Fruit fly (Drosophila melanogaster) whole organism, embryonic: Measurements from ENCODE around the gene CG6465.

ENCODE experiments used
- B-H2 ChIP-seq: fragments of 200-800 bp; sonication (Bioruptor generic); optimal IDR thresholded peaks from 2 replicates; lab custom pipeline; 2018; ENCODE audit warnings: missing biosample characterization, mild to moderate bottlenecking, missing genetic modification characterization
- BEAF-32 ChIP-seq: fragments of 200-800 bp; sonication (Bioruptor generic); optimal IDR thresholded peaks from 3 replicates; lab custom pipeline; 2017; ENCODE audit warnings: missing biosample characterization, missing genetic modification characterization, mild to moderate bottlenecking, moderate library complexity, missing genetic modification reagents
- Bteb2 ChIP-seq: fragments of 200-800 bp; sonication (Bioruptor generic); optimal IDR thresholded peaks from 2 replicates; lab custom pipeline; 2016; ENCODE audit warnings: missing biosample characterization, missing genetic modification characterization
- CG10209 ChIP-seq: fragments of 200-800 bp; sonication (Bioruptor generic); optimal IDR thresholded peaks from 3 replicates; lab custom pipeline; 2017; ENCODE audit warnings: missing biosample characterization, mild to moderate bottlenecking, missing genetic modification characterization, missing genetic modification reagents
- CG10543 ChIP-seq: fragments of 200-800 bp; sonication (Bioruptor generic); optimal IDR thresholded peaks from 3 replicates; lab custom pipeline; 2017; ENCODE audit warnings: missing biosample characterization, mild to moderate bottlenecking, missing genetic modification characterization, moderate library complexity
- CG11247 ChIP-seq: fragments of 200-800 bp; sonication (Bioruptor generic); IDR thresholded peaks from 2 replicates; pipeline ENCODE4 v1.3.6; 2022; ENCODE audit warnings: missing biosample characterization, missing genetic modification characterization
- CG11696 ChIP-seq: fragments of 200-800 bp; sonication (Bioruptor generic); IDR thresholded peaks from 2 replicates; pipeline ENCODE4 v1.3.6; 2022; ENCODE audit warnings: missing biosample characterization, missing genetic modification characterization
- CG12299 ChIP-seq: fragments of 200-800 bp; sonication (Bioruptor generic); optimal IDR thresholded peaks from 2 replicates; lab custom pipeline; 2018; ENCODE audit warnings: missing biosample characterization, mild to moderate bottlenecking, missing genetic modification characterization
- CG13624 ChIP-seq: fragments of 200-800 bp; sonication (Bioruptor generic); optimal IDR thresholded peaks from 2 replicates; lab custom pipeline; 2016; ENCODE audit warnings: missing biosample characterization, missing genetic modification characterization
- CG13775 ChIP-seq: fragments of 200-800 bp; sonication (Bioruptor generic); optimal IDR thresholded peaks from 3 replicates; lab custom pipeline; 2017; ENCODE audit warnings: missing biosample characterization, mild to moderate bottlenecking, missing genetic modification characterization
- CG15011 ChIP-seq: fragments of 200-800 bp; sonication (Bioruptor generic); optimal IDR thresholded peaks from 3 replicates; lab custom pipeline; 2018; ENCODE audit warnings: missing biosample characterization, mild to moderate bottlenecking, missing genetic modification characterization
- CG1602 ChIP-seq: fragments of 200-800 bp; sonication (Bioruptor generic); optimal IDR thresholded peaks from 3 replicates; lab custom pipeline; 2016; ENCODE audit warnings: missing biosample characterization, missing genetic modification characterization
- CG1647 ChIP-seq: fragments of 200-800 bp; sonication (Bioruptor generic); optimal IDR thresholded peaks from 3 replicates; lab custom pipeline; 2016; ENCODE audit warnings: missing biosample characterization, missing genetic modification characterization
- CG30403 ChIP-seq: fragments of 200-800 bp; sonication (Bioruptor generic); optimal IDR thresholded peaks from 3 replicates; lab custom pipeline; 2016; ENCODE audit warnings: missing biosample characterization, missing genetic modification characterization
- CG31441 ChIP-seq: fragments of 200-800 bp; sonication (Bioruptor generic); IDR thresholded peaks from 2 replicates; pipeline ENCODE4 v1.3.6; 2022; ENCODE audit warnings: missing biosample characterization, missing genetic modification characterization
- CG32532 ChIP-seq: fragments of 200-800 bp; sonication (Bioruptor generic); IDR thresholded peaks from 2 replicates; pipeline ENCODE4 v1.3.6; 2022; ENCODE audit warnings: missing biosample characterization, missing genetic modification characterization
- CG34422 ChIP-seq: fragments of 200-800 bp; sonication (Bioruptor generic); IDR thresholded peaks from 3 replicates; pipeline ENCODE4 v1.3.6; 2022; ENCODE audit warnings: missing biosample characterization, missing genetic modification characterization
- CG3995 ChIP-seq: fragments of 200-800 bp; sonication (Bioruptor generic); optimal IDR thresholded peaks from 3 replicates; lab custom pipeline; 2016; ENCODE audit warnings: missing biosample characterization, missing genetic modification characterization
- CG7271 ChIP-seq: fragments of 200-800 bp; sonication (Bioruptor generic); optimal IDR thresholded peaks from 2 replicates; lab custom pipeline; 2018; ENCODE audit warnings: missing biosample characterization, mild to moderate bottlenecking, missing genetic modification characterization, moderate library complexity
- CG7357 ChIP-seq: fragments of 200-800 bp; sonication (Bioruptor generic); IDR thresholded peaks from 3 replicates; pipeline ENCODE4 v1.3.6; 2022; ENCODE audit warnings: missing biosample characterization, missing genetic modification characterization
- CG7745 ChIP-seq: fragments of 200-800 bp; sonication (Bioruptor generic); optimal IDR thresholded peaks from 2 replicates; lab custom pipeline; 2018; ENCODE audit warnings: missing biosample characterization, mild to moderate bottlenecking, missing genetic modification characterization, moderate library complexity
- CG7928 ChIP-seq: fragments of 200-800 bp; sonication (Bioruptor generic); optimal IDR thresholded peaks from 2 replicates; lab custom pipeline; 2017; ENCODE audit warnings: missing biosample characterization, mild to moderate bottlenecking, missing genetic modification characterization
- CG9727 ChIP-seq: fragments of 200-800 bp; sonication (Bioruptor generic); optimal IDR thresholded peaks from 3 replicates; lab custom pipeline; 2017; ENCODE audit warnings: missing biosample characterization, mild to moderate bottlenecking, missing genetic modification characterization
- CG9876 ChIP-seq: fragments of 200-800 bp; sonication (Bioruptor generic); optimal IDR thresholded peaks from 2 replicates; lab custom pipeline; 2016; ENCODE audit warnings: missing biosample characterization, missing genetic modification characterization
- CTCF ChIP-seq: fragments of 200-800 bp; sonication (Bioruptor generic); optimal IDR thresholded peaks from 2 replicates; lab custom pipeline; 2017; ENCODE audit warnings: missing biosample characterization, mild to moderate bottlenecking, missing genetic modification characterization, moderate library complexity
- Chrac-16 ChIP-seq: fragments of 200-800 bp; sonication (Bioruptor generic); optimal IDR thresholded peaks from 3 replicates; lab custom pipeline; 2016; ENCODE audit warnings: missing biosample characterization, missing genetic modification characterization
- GATAe ChIP-seq: fragments of 200-800 bp; sonication (Bioruptor generic); conservative IDR thresholded peaks from 2 replicates; pipeline ENCODE4 v1.3.6; 2022; ENCODE audit warnings: missing biosample characterization, missing genetic modification characterization
- H15 ChIP-seq: fragments of 200-800 bp; sonication (Bioruptor generic); IDR thresholded peaks from 3 replicates; pipeline ENCODE4 v1.3.6; 2022; ENCODE audit warnings: missing biosample characterization, missing genetic modification characterization
- H2.0 ChIP-seq: fragments of 200-800 bp; sonication (Bioruptor generic); IDR thresholded peaks from 2 replicates; pipeline ENCODE4 v1.3.6; 2022; ENCODE audit warnings: missing biosample characterization, missing genetic modification characterization
- HmgD ChIP-seq: fragments of 200-800 bp; sonication (Bioruptor generic); optimal IDR thresholded peaks from 3 replicates; lab custom pipeline; 2016; ENCODE audit warnings: missing biosample characterization, missing genetic modification characterization
- Hmx ChIP-seq: fragments of 200-800 bp; sonication (Bioruptor generic); optimal IDR thresholded peaks from 2 replicates; lab custom pipeline; 2016; ENCODE audit warnings: missing biosample characterization, missing genetic modification characterization
- Jarid2 ChIP-seq: fragments of 200-800 bp; sonication (Bioruptor generic); optimal IDR thresholded peaks from 3 replicates; lab custom pipeline; 2017; ENCODE audit warnings: mild to moderate bottlenecking, missing biosample characterization, missing genetic modification reagents, missing genetic modification characterization
- MESR4 ChIP-seq: fragments of 200-800 bp; sonication (Bioruptor generic); optimal IDR thresholded peaks from 2 replicates; lab custom pipeline; 2018; ENCODE audit warnings: missing biosample characterization, mild to moderate bottlenecking, missing genetic modification characterization, moderate library complexity
- Max ChIP-seq: fragments of 200-800 bp; sonication (Bioruptor generic); optimal IDR thresholded peaks from 2 replicates; lab custom pipeline; 2016; ENCODE audit warnings: missing biosample characterization, mild to moderate bottlenecking, missing genetic modification characterization
- Nf-YC ChIP-seq: fragments of 200-800 bp; optimal IDR thresholded peaks from 3 replicates; lab custom pipeline; 2019; ENCODE audit warnings: missing biosample characterization, mild to moderate bottlenecking, missing genetic modification characterization, moderate library complexity
- Poxn ChIP-seq: fragments of 200-800 bp; sonication (Bioruptor generic); IDR thresholded peaks from 2 replicates; pipeline ENCODE4 v1.3.6; 2022; ENCODE audit warnings: missing biosample characterization, missing genetic modification characterization
- Sox100B ChIP-seq: fragments of 200-800 bp; sonication (Bioruptor generic); optimal IDR thresholded peaks from 3 replicates; lab custom pipeline; 2018; ENCODE audit warnings: missing biosample characterization, mild to moderate bottlenecking, missing genetic modification characterization
- Xrp1 ChIP-seq: fragments of 200-800 bp; sonication (Bioruptor generic); IDR thresholded peaks from 2 replicates; pipeline ENCODE4 v1.3.6; 2022; ENCODE audit warnings: missing biosample characterization, missing genetic modification characterization
- chif ChIP-seq, 2 experiments: fragments of 200-800 bp; sonication (Bioruptor generic); optimal IDR thresholded peaks; 3 replicates each; lab custom pipeline; 2016; ENCODE audit warnings: missing biosample characterization in 2 of 2, missing genetic modification characterization in 2 of 2
- ci ChIP-seq: fragments of 200-800 bp; sonication (Bioruptor generic); IDR thresholded peaks from 3 replicates; pipeline ENCODE4 v1.3.6; 2022; ENCODE audit warnings: missing biosample characterization, missing genetic modification characterization
- corto ChIP-seq: fragments of 200-800 bp; sonication (Bioruptor generic); optimal IDR thresholded peaks from 2 replicates; lab custom pipeline; 2016; ENCODE audit warnings: missing biosample characterization, mild to moderate bottlenecking, missing genetic modification characterization, moderate library complexity
- dysf ChIP-seq: fragments of 200-800 bp; sonication (Bioruptor generic); IDR thresholded peaks from 3 replicates; pipeline ENCODE4 v1.3.6; 2022; ENCODE audit warnings: missing biosample characterization, missing genetic modification characterization
- esg ChIP-seq: fragments of 200-800 bp; sonication (Bioruptor generic); conservative IDR thresholded peaks from 2 replicates; pipeline ENCODE4 v1.3.6; 2022; ENCODE audit warnings: missing biosample characterization, missing genetic modification characterization
- h ChIP-seq: fragments of >200 bp; optimal IDR thresholded peaks from 2 replicates; lab custom pipeline; 2017
- hb ChIP-seq: fragments of 200-800 bp; sonication (Bioruptor generic); IDR thresholded peaks from 3 replicates; pipeline ENCODE4 v1.3.6; 2022; ENCODE audit warnings: missing biosample characterization, missing genetic modification characterization; ENCODE audit not compliant: partially characterized antibody
- inv ChIP-seq: fragments of 200-800 bp; sonication (Bioruptor generic); IDR thresholded peaks from 2 replicates; pipeline ENCODE4 v1.3.6; 2022; ENCODE audit warnings: missing biosample characterization, missing genetic modification characterization; ENCODE audit not compliant: partially characterized antibody
- jigr1 ChIP-seq: fragments of 200-800 bp; sonication (Bioruptor generic); IDR thresholded peaks from 3 replicates; pipeline ENCODE4 v1.3.6; 2022; ENCODE audit warnings: missing biosample characterization, missing genetic modification characterization
- otp ChIP-seq: fragments of 200-800 bp; sonication (Bioruptor generic); IDR thresholded peaks from 3 replicates; pipeline ENCODE4, ENCODE4 v1.3.6; 2022; ENCODE audit warnings: missing biosample characterization, missing genetic modification characterization
- shn ChIP-seq: fragments of 200-800 bp; sonication (Bioruptor generic); optimal IDR thresholded peaks from 3 replicates; lab custom pipeline; 2016; ENCODE audit warnings: missing biosample characterization, missing genetic modification characterization
- so ChIP-seq: fragments of 200-800 bp; sonication (Bioruptor generic); IDR thresholded peaks from 3 replicates; pipeline ENCODE4 v1.3.6; 2022; ENCODE audit warnings: missing biosample characterization, missing genetic modification characterization
- tio ChIP-seq: fragments of 200-800 bp; sonication (Bioruptor generic); optimal IDR thresholded peaks from 2 replicates; lab custom pipeline; 2017; ENCODE audit warnings: missing biosample characterization, missing genetic modification characterization, inconsistent platforms
- vnd ChIP-seq: fragments of 200-800 bp; sonication (Bioruptor generic); IDR thresholded peaks from 3 replicates; pipeline ENCODE4 v1.3.6; 2022; ENCODE audit warnings: missing biosample characterization, missing genetic modification characterization; ENCODE audit not compliant: partially characterized antibody

CG6465 gene

DNA sequence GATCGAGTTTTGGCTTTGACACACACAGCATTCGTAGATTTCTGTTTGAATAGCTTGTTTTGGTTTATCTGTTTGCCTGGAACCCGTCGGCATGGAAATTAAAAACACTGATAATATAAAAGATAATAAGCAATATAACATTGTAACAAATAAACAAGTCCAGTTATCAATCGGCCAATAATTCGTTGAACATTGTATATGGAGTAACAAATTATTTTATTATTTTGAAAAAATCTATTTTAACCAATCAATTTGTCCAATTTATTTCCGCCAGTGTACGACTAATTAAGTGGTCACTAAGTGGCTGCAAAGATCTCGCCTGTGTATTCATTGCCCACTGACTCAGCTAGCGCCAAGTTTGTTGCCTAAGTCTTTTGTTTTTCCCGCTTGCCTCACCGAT lies 11.8 kb upstream of the CG6465 start (continued):
- TF ChIP-seq corto (GFP tag; lab: Kevin White, UChicago) = no peak
- peak; percentile 18 for TF ChIP-seq Chrac-16 (GFP tag; lab: Kevin White, UChicago)
- peak; percentile 56 for TF ChIP-seq Bteb2 (GFP tag; lab: Kevin White, UChicago)
- no peak for TF ChIP-seq vnd (GFP tag; lab: Robert Waterston, UW)
- TF ChIP-seq jigr1 (GFP tag; lab: Robert Waterston, UW) = no peak
- no peak for TF ChIP-seq CG11696
- peak; percentile 18; the same call in 1 of the 3 replicates for TF ChIP-seq so (GFP tag; lab: Robert Waterston, UW)
- no peak for TF ChIP-seq CG10543 (GFP tag; lab: Kevin White, UChicago)
- TF ChIP-seq CG30403 (GFP tag; lab: Kevin White, UChicago) = peak; percentile 44
- TF ChIP-seq CG1602 = no peak
- TF ChIP-seq esg (GFP tag; lab: Robert Waterston, UW) = peak; percentile 35; the same call in 1 of the 2 replicates
- no peak for TF ChIP-seq CTCF (GFP tag; lab: Kevin White, UChicago)
- TF ChIP-seq CG13775 = peak; percentile 32
- no peak for TF ChIP-seq CG7745
- no peak for TF ChIP-seq H2.0 (GFP tag; lab: Robert Waterston, UW)
- peak; percentile 54; the same call in 1 of the 2 replicates for TF ChIP-seq Xrp1 (GFP tag; lab: Robert Waterston, UW)
- 0 out of 2 replicates have a peak, but pooled peaks have one; percentile 18 for TF ChIP-seq GATAe
- TF ChIP-seq CG31441 (GFP tag; lab: Robert Waterston, UW) = peak; percentile 44; the same call in 1 of the 2 replicates
- peak; percentile 21 for TF ChIP-seq tio (GFP tag; lab: Kevin White, UChicago)
- no peak for TF ChIP-seq Sox100B (GFP tag; lab: Kevin White, UChicago)
- TF ChIP-seq CG34422 (GFP tag; lab: Robert Waterston, UW) = 0 out of 3 replicates have a peak, but pooled peaks have one; percentile 27
- no peak for TF ChIP-seq CG13624 (GFP tag; lab: Kevin White, UChicago)
- peak; percentile 51 for TF ChIP-seq CG9727 (GFP tag; lab: Kevin White, UChicago)
- TF ChIP-seq Nf-YC (tag; lab: Kevin White, UChicago) = no peak
- TF ChIP-seq Max (GFP tag; lab: Kevin White, UChicago) = no peak
- TF ChIP-seq Poxn (GFP tag; lab: Robert Waterston, UW) = no peak
- TF ChIP-seq Jarid2 (GFP tag; lab: Kevin White, UChicago) = no peak
- no peak for TF ChIP-seq h
- TF ChIP-seq CG7271 = no peak
- no peak for TF ChIP-seq B-H2 (GFP tag; lab: Kevin White, UChicago)
- no peak for TF ChIP-seq CG7928
- peak; percentile 80 for TF ChIP-seq dysf (GFP tag; lab: Robert Waterston, UW)
- 0 out of 3 replicates have a peak, but pooled peaks have one; percentile 13 for TF ChIP-seq H15 (GFP tag; lab: Robert Waterston, UW)
- no peak for TF ChIP-seq HmgD (GFP tag; lab: Kevin White, UChicago)
- TF ChIP-seq hb (GFP tag; lab: Robert Waterston, UW) = no peak
- TF ChIP-seq shn (GFP tag; lab: Kevin White, UChicago) = no peak
- peak; percentile 19 for TF ChIP-seq CG12299 (tag; lab: Kevin White, UChicago)
- no peak for TF ChIP-seq CG3995 (GFP tag; lab: Kevin White, UChicago)
- no peak for TF ChIP-seq CG9876
- TF ChIP-seq CG1647 (GFP tag; lab: Kevin White, UChicago) = peak; percentile 3
- no peak for TF ChIP-seq CG15011 (GFP tag; lab: Kevin White, UChicago)
- TF ChIP-seq BEAF-32 = no peak
- 0 out of 2 replicates have a peak, but pooled peaks have one; percentile 5 for TF ChIP-seq CG11247 (GFP tag; lab: Robert Waterston, UW)
- TF ChIP-seq CG32532 (GFP tag; lab: Robert Waterston, UW) = peak; percentile 88
- TF ChIP-seq Hmx (GFP tag; lab: Kevin White, UChicago) = no peak
- peak; percentile 43; the same call in 1 of the 3 replicates for TF ChIP-seq otp (GFP tag; lab: Robert Waterston, UW)
- no peak for TF ChIP-seq ci (GFP tag; lab: Robert Waterston, UW)
- no peak for TF ChIP-seq MESR4 (GFP tag; lab: Kevin White, UChicago)
- no peak for TF ChIP-seq CG7357
- TF ChIP-seq CG10209 (GFP tag; lab: Kevin White, UChicago) = peak; percentile 4
- no peak for TF ChIP-seq inv
- no peak for TF ChIP-seq chif (GFP tag; optimal IDR thresholded peaks at IDR 0.05; lab: Kevin White, UChicago)
